Fruit fly (Drosophila melanogaster) ovary, adult (tissue): ENCODE data around the gene VGlut.

ENCODE experiments used
- CG17801 ChIP-seq: fragments of 200-800 bp; optimal IDR thresholded peaks from 2 replicates; lab custom pipeline; 2019; ENCODE audit warnings: missing biosample characterization, mild to moderate bottlenecking, missing genetic modification characterization, moderate library complexity; ENCODE audit not compliant: partially characterized antibody

VGlut gene

dm6 chr2L:2419913-2420312 is 19.8 kb downstream of the VGlut start, which contains the start of gene CG34447:
Gene CG34447, minus strand, starts transcription at chr2L:2420013.
- TF ChIP-seq CG17801 (GFP tag; lab: Kevin White, UChicago) = no peak

- TF ChIP-seq CG17801 (GFP tag; lab: Kevin White, UChicago) = peak; percentile 38
These were observed 20.4 kb downstream of the VGlut start, which contains the start of gene CG9886 for dm6 chr2L:2420490-2420889. Gene CG9886, plus strand, starts transcription at chr2L:2420830.

DNA sequence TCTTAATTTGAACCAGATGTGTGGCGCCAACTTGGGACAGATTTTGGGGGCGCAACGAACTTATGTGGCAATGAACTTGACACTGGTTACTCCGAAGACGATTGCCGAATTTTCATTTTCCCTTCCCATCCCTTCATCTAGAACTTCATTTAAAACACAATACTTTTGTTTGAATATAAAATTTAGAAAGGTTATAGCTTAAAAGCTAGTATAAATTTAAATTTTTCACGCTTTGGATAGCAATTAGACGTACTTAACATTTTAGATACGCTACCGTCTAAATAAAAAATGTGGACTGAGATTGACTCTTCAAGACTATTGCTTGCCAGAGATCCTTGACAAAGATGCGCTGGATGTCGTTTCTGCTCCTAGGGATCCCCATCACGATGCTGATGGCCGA is 24.4 kb downstream of the VGlut start, which contains the start of gene CG44139:
CG44139 (plus strand) TSS at position 301 of the 400 bp plus-strand sequence.
- no peak for TF ChIP-seq CG17801 (GFP tag; lab: Kevin White, UChicago)

dm6 chr2L:2425652-2426192 is 25.6 kb downstream of the VGlut start:
- no peak for TF ChIP-seq CG17801 (GFP tag; lab: Kevin White, UChicago)

DNA sequence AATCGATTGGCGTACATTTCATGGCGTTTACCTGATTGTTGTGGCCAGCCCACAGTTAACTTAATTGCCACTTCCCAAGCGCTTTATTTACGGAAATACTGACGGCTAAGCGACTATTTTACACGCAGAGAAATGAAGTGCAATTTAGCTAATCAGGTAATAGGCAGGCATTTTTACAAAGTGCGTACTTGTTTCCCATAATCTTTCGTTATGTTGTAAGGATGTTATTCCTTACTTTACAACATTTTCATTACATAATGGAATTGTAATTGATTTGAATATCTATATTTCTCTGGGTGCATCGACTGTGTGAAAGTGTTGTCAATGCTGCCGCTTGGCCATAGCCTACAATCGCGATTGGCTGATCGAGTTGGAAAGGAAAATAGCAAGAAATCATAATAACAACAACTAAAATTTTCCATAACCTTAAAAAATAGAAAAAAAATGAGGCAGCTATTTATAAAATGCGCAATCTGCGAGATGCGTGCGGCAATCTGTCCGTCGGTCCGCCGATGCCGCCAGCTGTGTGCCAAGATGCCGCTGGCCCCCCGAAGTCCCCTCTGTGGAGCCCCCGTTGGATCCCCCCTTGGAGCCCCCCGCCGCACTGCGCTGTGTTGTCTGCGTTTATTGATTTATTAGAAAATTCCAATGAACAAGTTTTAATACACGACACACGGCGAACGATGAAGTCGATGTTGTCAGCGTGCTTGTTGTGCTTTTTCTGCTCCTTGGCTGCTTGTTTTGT is 26.5 kb downstream of the VGlut start:
- TF ChIP-seq CG17801 (GFP tag; lab: Kevin White, UChicago) = no peak

DNA sequence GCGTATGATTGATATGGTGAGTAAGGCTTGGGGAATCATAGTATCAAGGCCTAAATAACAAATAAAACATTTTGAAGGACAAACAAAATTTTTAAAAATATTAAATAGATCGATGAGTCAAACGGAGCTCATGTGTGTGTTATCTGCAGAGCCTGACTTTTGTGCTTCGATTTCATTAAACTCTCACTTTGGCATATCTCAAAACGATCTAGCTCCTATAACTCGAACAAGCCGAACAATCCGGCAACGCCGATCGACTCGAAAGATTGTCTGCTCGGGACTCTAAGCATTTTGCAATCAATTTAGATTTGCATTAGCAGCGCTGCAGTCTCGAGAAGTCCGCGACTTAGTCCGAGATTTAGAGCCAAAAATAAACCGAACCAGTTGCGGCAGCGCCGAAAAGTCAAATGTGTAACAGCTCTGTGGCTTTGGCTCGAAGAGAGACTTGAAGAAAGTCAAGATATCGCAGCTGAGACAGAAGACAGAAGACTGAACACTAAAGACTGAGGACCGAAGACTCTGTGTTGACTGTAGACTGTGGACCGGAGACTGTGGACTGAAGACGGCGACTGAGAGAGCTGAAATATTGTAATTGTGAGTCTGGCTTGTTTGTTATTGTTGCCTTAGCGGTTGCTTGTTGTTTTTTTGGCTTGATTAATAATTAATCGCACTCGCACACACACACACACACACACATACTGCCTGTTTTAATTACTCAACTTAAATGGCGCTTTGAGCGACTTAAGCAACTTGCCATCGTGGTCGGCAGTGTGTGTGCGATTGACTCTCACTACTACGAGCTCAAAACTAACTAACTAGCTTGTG is 27.5 kb downstream of the VGlut start:
- no peak for TF ChIP-seq CG17801 (GFP tag; lab: Kevin White, UChicago)

- no peak for TF ChIP-seq CG17801 (GFP tag; lab: Kevin White, UChicago)
These were observed 28.1 kb downstream of the VGlut start, which contains the start of gene dpp for dm6 chr2L:2428209-2428488. Gene dpp, plus strand, starts transcription at chr2L:2428372.

- no peak for TF ChIP-seq CG17801 (GFP tag; lab: Kevin White, UChicago)
These were observed 29.5 kb downstream of the VGlut start for dm6 chr2L:2429588-2429987.

- TF ChIP-seq CG17801 (GFP tag; lab: Kevin White, UChicago) = no peak
These were observed 30.2 kb downstream of the VGlut start for dm6 chr2L:2430251-2430650.

dm6 chr2L:2432809-2433493 is 32.9 kb downstream of the VGlut start:
- no peak for TF ChIP-seq CG17801 (GFP tag; lab: Kevin White, UChicago)

DNA sequence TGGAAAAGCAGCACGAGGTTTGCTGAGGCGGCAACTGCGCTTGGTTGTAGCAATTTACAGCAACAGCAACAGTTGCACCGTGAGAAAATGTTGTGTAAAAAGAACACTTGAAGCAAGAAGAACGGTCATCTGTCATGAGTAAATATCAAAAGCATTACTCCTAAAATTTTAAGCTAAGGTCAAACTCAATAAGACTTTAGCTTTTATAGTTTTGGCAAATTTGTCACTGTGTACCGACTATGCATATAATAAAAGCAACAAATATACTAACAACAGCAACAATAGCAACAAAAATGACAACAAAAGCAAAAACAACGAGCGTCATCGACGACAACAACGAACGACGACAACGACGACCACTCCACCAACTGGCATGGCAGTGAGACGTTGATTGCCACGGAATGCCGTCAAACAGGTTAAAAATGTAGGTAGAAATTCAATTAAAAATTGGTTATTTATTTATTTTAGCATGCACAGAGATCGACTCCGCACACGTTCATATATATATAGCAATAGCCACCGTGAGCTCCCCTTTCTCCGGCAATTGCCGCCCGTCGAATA is 33.5 kb downstream of the VGlut start:
- TF ChIP-seq CG17801 (GFP tag; lab: Kevin White, UChicago) = no peak

- no peak for TF ChIP-seq CG17801 (GFP tag; lab: Kevin White, UChicago)
These were observed 34.1 kb downstream of the VGlut start for dm6 chr2L:2434222-2434621.

- no peak for TF ChIP-seq CG17801 (GFP tag; lab: Kevin White, UChicago)
These were observed 36.2 kb downstream of the VGlut start for dm6 chr2L:2436258-2436657.

dm6 chr2L:2438640-2439276 is 38.7 kb downstream of the VGlut start:
- TF ChIP-seq CG17801 (GFP tag; lab: Kevin White, UChicago) = no peak
